Fruit fly (Drosophila melanogaster): Measurements from ENCODE around the gene CG4914.

dm6 chr3L:14697005-14697404 is 19.1 kb upstream of the CG4914 start, which contains the start of gene CG13474:
- TF ChIP-seq pan (optimal IDR thresholded peaks at IDR 0.05), result no peak
- TF ChIP-seq CG8478 (optimal IDR thresholded peaks at IDR 0.05), result no peak
- no peak for TF ChIP-seq usp (GFP tag; optimal IDR thresholded peaks at IDR 0.05)

All from whole organism.